Worm (Caenorhabditis elegans) whole organism, early embryonic: ENCODE measurements around the gene F55G11.6.

Source experiments
- B0310.2 ChIP-seq: sonication (generic microtip); optimal IDR thresholded peaks from 2 replicates; lab custom pipeline; 2016; ENCODE audit warnings: mild to moderate bottlenecking, missing genetic modification characterization, missing compliant biosample characterization
- ama-1 ChIP-seq: fragments of 150-350 bp; optimal IDR thresholded peaks from 2 replicates; lab custom pipeline; 2014
- ceh-13 ChIP-seq: fragments of 200-800 bp; sonication (Bioruptor generic); optimal IDR thresholded peaks from 2 replicates; lab custom pipeline; 2018; ENCODE audit warnings: mild to moderate bottlenecking, missing genetic modification characterization, missing compliant biosample characterization
- ceh-36 ChIP-seq: sonication (generic microtip); optimal IDR thresholded peaks from 2 replicates; lab custom pipeline; 2016; ENCODE audit warnings: missing genetic modification characterization, inconsistent platforms, missing compliant biosample characterization
- flt-1 ChIP-seq: fragments of 200-800 bp; sonication (Bioruptor generic); IDR thresholded peaks from 2 replicates; pipeline ENCODE4 v1.3.6; 2022; ENCODE audit warnings: missing genetic modification characterization, missing compliant biosample characterization
- hmbx-1 ChIP-seq: sonication (generic microtip); optimal IDR thresholded peaks from 2 replicates; lab custom pipeline; 2016; ENCODE audit warnings: mild to moderate bottlenecking, missing genetic modification characterization, missing compliant biosample characterization
- hnd-1 ChIP-seq: sonication (generic microtip); optimal IDR thresholded peaks from 2 replicates; lab custom pipeline; 2016; ENCODE audit warnings: missing genetic modification characterization, missing compliant biosample characterization
- scrt-1 ChIP-seq: fragments of 200-800 bp; sonication (Bioruptor generic); IDR thresholded peaks from 2 replicates; pipeline ENCODE4 v1.3.6; 2022; ENCODE audit warnings: missing genetic modification characterization, missing compliant biosample characterization
- tbx-37 ChIP-seq: fragments of 200-800 bp; sonication (Bioruptor generic); conservative IDR thresholded peaks from 2 replicates; pipeline ENCODE4 v1.3.6; 2022; ENCODE audit warnings: missing genetic modification reagents, missing genetic modification characterization, missing compliant biosample characterization

ce11 chrIV:12985961-12986360 lies 28.1 kb downstream of the F55G11.6 start, which contains the start of gene K10D11.3:
- TF ChIP-seq hnd-1 (no peak), hmbx-1 (no peak), ceh-36 (tag; lab: Kevin White, UChicago) (no peak), B0310.2 (tag; lab: Kevin White, UChicago) (no peak), ceh-13 (GFP tag; lab: Kevin White, UChicago) (no peak), ama-1 (lab: Kevin White, UChicago) (no peak), scrt-1 (GFP tag; lab: Robert Waterston, UW) (no peak), flt-1 (GFP tag; lab: Robert Waterston, UW) (no peak), tbx-37 (GFP tag; lab: Robert Waterston, UW) (no peak)
